Fruit fly (Drosophila melanogaster) whole organism, prepupa: ENCODE data around the gene CG31760.

Experiments used
- Blimp-1 ChIP-seq: fragments of 200-800 bp; sonication (Bioruptor generic); optimal IDR thresholded peaks from 3 replicates; lab custom pipeline; 2017; ENCODE audit warnings: missing biosample characterization, missing genetic modification characterization, mild to moderate bottlenecking, moderate library complexity, missing genetic modification reagents
- CG10631 ChIP-seq: fragments of 200-800 bp; sonication (Bioruptor generic); optimal IDR thresholded peaks from 2 replicates; lab custom pipeline; 2016; ENCODE audit warnings: missing biosample characterization, missing genetic modification characterization
- CG10669 ChIP-seq: fragments of 200-800 bp; sonication (Bioruptor generic); optimal IDR thresholded peaks from 3 replicates; lab custom pipeline; 2018; ENCODE audit warnings: missing biosample characterization, mild to moderate bottlenecking, missing genetic modification characterization, moderate library complexity
- CG11762 ChIP-seq: fragments of 200-800 bp; sonication (Bioruptor generic); optimal IDR thresholded peaks from 3 replicates; lab custom pipeline; 2016; ENCODE audit warnings: missing biosample characterization, missing genetic modification characterization; ENCODE audit not compliant: insufficient read depth
- CG11902 ChIP-seq: fragments of 200-800 bp; sonication (Bioruptor generic); optimal IDR thresholded peaks from 3 replicates; lab custom pipeline; 2016; ENCODE audit warnings: missing biosample characterization, missing genetic modification characterization
- CG15336 ChIP-seq: fragments of 200-800 bp; sonication (Bioruptor generic); IDR thresholded peaks from 2 replicates; pipeline ENCODE4 v1.3.6; 2022; ENCODE audit warnings: missing biosample characterization, missing genetic modification characterization
- CG1621 ChIP-seq: fragments of 200-800 bp; sonication (Bioruptor generic); optimal IDR thresholded peaks from 3 replicates; lab custom pipeline; 2018; ENCODE audit warnings: missing biosample characterization, mild to moderate bottlenecking, missing genetic modification characterization
- CG16779 ChIP-seq: fragments of 200-800 bp; sonication (Bioruptor generic); optimal IDR thresholded peaks from 3 replicates; lab custom pipeline; 2017; ENCODE audit warnings: missing biosample characterization, mild to moderate bottlenecking, missing genetic modification characterization
- CG3032 ChIP-seq: fragments of 200-800 bp; optimal IDR thresholded peaks from 2 replicates; lab custom pipeline; 2019; ENCODE audit warnings: missing biosample characterization, mild to moderate bottlenecking, missing genetic modification characterization, moderate library complexity
- CG31627 ChIP-seq: fragments of 200-800 bp; sonication (Bioruptor generic); optimal IDR thresholded peaks from 3 replicates; lab custom pipeline; 2016; ENCODE audit warnings: missing biosample characterization, missing genetic modification characterization
- CG32006 ChIP-seq: fragments of 200-800 bp; sonication (Bioruptor generic); optimal IDR thresholded peaks from 3 replicates; lab custom pipeline; 2017; ENCODE audit warnings: missing biosample characterization, mild to moderate bottlenecking, missing genetic modification characterization
- CG34406 ChIP-seq: fragments of 200-800 bp; sonication (Bioruptor generic); optimal IDR thresholded peaks from 3 replicates; lab custom pipeline; 2016; ENCODE audit warnings: missing biosample characterization, missing genetic modification characterization
- CG3919 ChIP-seq: fragments of 200-800 bp; sonication (Bioruptor generic); optimal IDR thresholded peaks from 3 replicates; lab custom pipeline; 2016; ENCODE audit warnings: missing biosample characterization, missing genetic modification characterization
- CG4318 ChIP-seq: fragments of 200-800 bp; sonication (Bioruptor generic); optimal IDR thresholded peaks from 3 replicates; lab custom pipeline; 2017; ENCODE audit warnings: missing biosample characterization, mild to moderate bottlenecking, missing genetic modification characterization
- CG6808 ChIP-seq: fragments of 200-800 bp; sonication (Bioruptor generic); optimal IDR thresholded peaks from 3 replicates; lab custom pipeline; 2017; ENCODE audit warnings: missing biosample characterization, missing genetic modification characterization, mild to moderate bottlenecking, moderate library complexity, missing genetic modification reagents
- CG7368 ChIP-seq: fragments of 200-800 bp; sonication (Bioruptor generic); optimal IDR thresholded peaks from 3 replicates; lab custom pipeline; 2016; ENCODE audit warnings: missing biosample characterization, missing genetic modification characterization
- CG8319 ChIP-seq: fragments of 200-800 bp; sonication (Bioruptor generic); optimal IDR thresholded peaks from 3 replicates; lab custom pipeline; 2016; ENCODE audit warnings: missing biosample characterization, missing genetic modification characterization
- CG8632 ChIP-seq: fragments of 200-800 bp; sonication (Bioruptor generic); optimal IDR thresholded peaks from 3 replicates; lab custom pipeline; 2016; ENCODE audit warnings: missing biosample characterization, missing genetic modification characterization
- Eip75B ChIP-seq: fragments of 200-800 bp; sonication (Bioruptor generic); optimal IDR thresholded peaks from 3 replicates; lab custom pipeline; 2016; ENCODE audit warnings: missing biosample characterization, missing genetic modification characterization
- Eip78C ChIP-seq: fragments of 200-800 bp; sonication (Bioruptor generic); peaks from one replicate; lab custom pipeline; 2016; ENCODE audit warnings: missing biosample characterization, missing genetic modification characterization
- Ets21C ChIP-seq: fragments of 200-800 bp; sonication (Bioruptor generic); optimal IDR thresholded peaks from 3 replicates; lab custom pipeline; 2016; ENCODE audit warnings: missing biosample characterization, missing genetic modification characterization
- Gug ChIP-seq: fragments of 200-800 bp; sonication (Bioruptor generic); IDR thresholded peaks from 2 replicates; pipeline ENCODE4 v1.3.6; 2022; ENCODE audit warnings: missing biosample characterization, missing genetic modification characterization
- Hr4 ChIP-seq: fragments of 200-800 bp; sonication (Bioruptor generic); optimal IDR thresholded peaks from 3 replicates; lab custom pipeline; 2016; ENCODE audit warnings: missing biosample characterization, missing genetic modification characterization
- Met ChIP-seq: fragments of 200-800 bp; sonication (Bioruptor generic); optimal IDR thresholded peaks from 3 replicates; lab custom pipeline; 2016; ENCODE audit warnings: missing biosample characterization, missing genetic modification characterization
- Smox ChIP-seq: fragments of 200-800 bp; sonication (Bioruptor generic); optimal IDR thresholded peaks from 3 replicates; lab custom pipeline; 2016; ENCODE audit warnings: missing biosample characterization, missing genetic modification characterization
- Sox14 ChIP-seq: fragments of 200-800 bp; sonication (Bioruptor generic); optimal IDR thresholded peaks from 3 replicates; lab custom pipeline; 2016; ENCODE audit warnings: missing biosample characterization, missing genetic modification characterization
- Sox15 ChIP-seq: fragments of 200-800 bp; sonication (Bioruptor generic); optimal IDR thresholded peaks from 3 replicates; lab custom pipeline; 2016; ENCODE audit warnings: missing biosample characterization, missing genetic modification characterization
- acj6 ChIP-seq: fragments of 200-800 bp; sonication (Bioruptor generic); optimal IDR thresholded peaks from 3 replicates; lab custom pipeline; 2016; ENCODE audit warnings: missing biosample characterization, missing genetic modification characterization
- cyc ChIP-seq: fragments of 200-800 bp; sonication (Bioruptor generic); optimal IDR thresholded peaks from 3 replicates; lab custom pipeline; 2016; ENCODE audit warnings: missing biosample characterization, missing genetic modification characterization
- eg ChIP-seq: fragments of 200-800 bp; sonication (Bioruptor generic); IDR thresholded peaks from 3 replicates; pipeline ENCODE4 v1.3.6; 2022; ENCODE audit warnings: missing biosample characterization, missing genetic modification characterization
- esn ChIP-seq: fragments of 200-800 bp; sonication (Bioruptor generic); optimal IDR thresholded peaks from 2 replicates; lab custom pipeline; 2016; ENCODE audit warnings: missing biosample characterization, mild to moderate bottlenecking, missing genetic modification characterization, moderate library complexity
- fd85E ChIP-seq: fragments of 200-800 bp; sonication (Bioruptor generic); optimal IDR thresholded peaks from 3 replicates; lab custom pipeline; 2016; ENCODE audit warnings: missing biosample characterization, missing genetic modification characterization
- net ChIP-seq: fragments of 200-800 bp; sonication (Bioruptor generic); optimal IDR thresholded peaks from 3 replicates; lab custom pipeline; 2016; ENCODE audit warnings: missing biosample characterization, missing genetic modification characterization
- pdm3 ChIP-seq: fragments of 200-800 bp; sonication (Bioruptor generic); optimal IDR thresholded peaks from 3 replicates; lab custom pipeline; 2016; ENCODE audit warnings: missing biosample characterization, missing genetic modification characterization
- salr ChIP-seq, 2 experiments: fragments of 200-800 bp; sonication (Bioruptor generic); optimal IDR thresholded peaks; 3 replicates each; lab custom pipeline; 2016 to 2018; ENCODE audit warnings: missing biosample characterization in 2 of 2, missing genetic modification characterization in 2 of 2, mild to moderate bottlenecking in 1 of 2
- svp ChIP-seq: fragments of 200-800 bp; sonication (Bioruptor generic); peaks from one replicate; lab custom pipeline; 2016; ENCODE audit warnings: missing biosample characterization, missing genetic modification characterization

Gene CG31760

dm6 chr2L:12134125-12134378 lies 8.5 kb upstream of the CG31760 start:
- TF ChIP-seq CG34406 (GFP tag; lab: Kevin White, UChicago), result no peak
- no peak for TF ChIP-seq CG15336 (GFP tag; lab: Robert Waterston, UW)
- no peak for TF ChIP-seq Eip75B (GFP tag; lab: Kevin White, UChicago)
- no peak for TF ChIP-seq Hr4
- TF ChIP-seq CG10631 (GFP tag; lab: Kevin White, UChicago), result no peak
- TF ChIP-seq CG11762 (GFP tag; lab: Kevin White, UChicago), result no peak
- no peak for TF ChIP-seq CG32006
- no peak for TF ChIP-seq Smox (GFP tag; lab: Kevin White, UChicago)
- TF ChIP-seq fd85E (GFP tag; lab: Kevin White, UChicago), result no peak
- no peak for TF ChIP-seq eg (GFP tag; lab: Robert Waterston, UW)
- TF ChIP-seq Ets21C (GFP tag; lab: Kevin White, UChicago), result no peak
- TF ChIP-seq, all 60 proteins: peak for 0

- TF ChIP-seq Met (GFP tag; lab: Kevin White, UChicago) (no peak), Eip78C (GFP tag; lab: Kevin White, UChicago) (no peak), net (GFP tag; lab: Kevin White, UChicago) (no peak), Eip75B (GFP tag; lab: Kevin White, UChicago) (no peak), CG8319 (GFP tag; lab: Kevin White, UChicago) (no peak), eg (GFP tag; lab: Robert Waterston, UW) (no peak), CG4318 (no peak), CG6808 (GFP tag; lab: Kevin White, UChicago) (no peak), CG7368 (GFP tag; lab: Kevin White, UChicago) (no peak), CG11902 (GFP tag; lab: Kevin White, UChicago) (no peak), CG15336 (GFP tag; lab: Robert Waterston, UW) (no peak), svp (no peak), CG3919 (GFP tag; lab: Kevin White, UChicago) (no peak), Sox15 (GFP tag; lab: Kevin White, UChicago) (no peak), CG31627 (GFP tag; lab: Kevin White, UChicago) (no peak), esn (GFP tag; lab: Kevin White, UChicago) (no peak), CG10669 (GFP tag; lab: Kevin White, UChicago) (no peak), pdm3 (GFP tag; lab: Kevin White, UChicago) (no peak)
Observed at dm6 chr2L:12137708-12138107, 4.9 kb upstream of the CG31760 start, which contains the start of gene Gr33a. Gene Gr33a, plus strand, starts transcription at chr2L:12138008.

DNA sequence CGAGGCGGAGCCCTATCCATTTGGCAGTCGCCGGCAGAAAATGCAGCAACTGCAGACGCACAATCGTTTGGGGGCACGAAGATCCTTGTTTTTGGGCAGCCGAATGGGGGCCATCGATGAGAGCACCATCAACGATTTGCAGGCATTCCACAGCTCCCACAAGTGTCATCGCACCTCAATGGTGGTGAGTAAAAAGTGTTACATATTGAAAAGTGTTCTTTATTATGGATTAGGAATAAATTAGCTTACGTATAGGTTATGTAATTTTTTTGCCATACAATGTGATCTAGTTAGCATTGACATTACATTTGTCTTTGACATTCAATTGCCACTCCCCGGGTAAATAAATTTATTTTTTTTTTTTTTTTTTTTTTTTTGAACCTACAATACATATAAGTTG lies 18.9 kb downstream of the CG31760 start, which contains the start of gene CG31861:
TSS of gene CG31861 (plus strand) at position 301 of the 400 bp plus-strand sequence.
- TF ChIP-seq CG8632 (GFP tag; lab: Kevin White, UChicago) (no peak), CG34406 (GFP tag; lab: Kevin White, UChicago) (no peak), Blimp-1 (GFP tag; lab: Kevin White, UChicago) (no peak), Sox14 (GFP tag; lab: Kevin White, UChicago) (no peak), fd85E (GFP tag; lab: Kevin White, UChicago) (no peak), acj6 (no peak), Gug (no peak), CG3032 (tag; lab: Kevin White, UChicago) (no peak), cyc (GFP tag; lab: Kevin White, UChicago) (no peak), CG1621 (tag; lab: Kevin White, UChicago) (no peak)

DNA sequence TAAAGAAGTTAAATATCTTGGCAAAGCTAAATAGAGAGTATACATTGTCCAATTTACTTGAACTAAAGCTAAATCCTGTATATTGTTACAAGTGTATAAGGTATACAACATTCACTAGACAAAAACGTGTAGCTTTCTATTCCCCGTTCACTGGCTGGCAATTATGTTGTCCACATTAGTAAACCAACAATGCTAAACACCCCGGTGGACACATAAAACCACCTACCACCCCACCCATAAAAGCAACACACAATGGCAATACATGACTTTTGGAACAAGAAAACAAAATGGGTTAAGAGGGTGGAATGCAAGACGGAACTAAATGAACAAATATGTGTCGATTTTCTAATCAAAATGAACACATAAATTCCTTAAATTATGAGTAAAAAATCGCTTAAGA lies 21.4 kb downstream of the CG31760 start, which contains the start of gene ZnT33D:
TSS of gene ZnT33D (plus strand) at position 301 of the 400 bp plus-strand sequence.
- TF ChIP-seq CG16779 (tag; lab: Kevin White, UChicago) (no peak), salr (GFP tag; optimal IDR thresholded peaks at IDR 0.05; lab: Kevin White, UChicago) (no peak)
